Worm (Caenorhabditis elegans): Measurements from ENCODE around the gene F48G7.7.

The F48G7.7 gene

DNA sequence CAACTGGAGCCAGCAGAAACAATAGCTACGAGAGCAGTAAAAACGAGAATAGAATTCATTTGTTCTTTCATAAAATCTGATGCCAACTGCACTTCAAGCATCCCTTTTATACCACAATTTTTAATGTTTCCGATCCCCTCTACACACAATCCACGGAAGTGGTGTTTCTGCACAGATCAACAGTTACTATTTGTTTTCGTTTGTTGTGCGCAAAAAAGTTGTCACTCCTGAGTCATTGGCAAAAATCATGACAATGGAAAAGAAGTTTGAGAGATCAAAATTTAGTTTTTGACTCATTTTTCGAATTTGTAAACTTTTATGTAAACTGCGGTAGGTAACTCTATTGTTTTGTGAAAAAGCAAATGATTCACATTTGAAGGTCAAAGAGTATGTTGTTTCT is 22.1 kb downstream of the F48G7.7 start, which contains the start of gene srlf-37:
srlf-37 (minus strand) TSS at position 101 of the 400 bp plus-strand sequence.
- no peak for TF ChIP-seq him-1 (tag; optimal IDR thresholded peaks at IDR 0.05)
- TF ChIP-seq dao-5 (tag; optimal IDR thresholded peaks at IDR 0.05) = no peak
- TF ChIP-seq W03F9.2 (tag; optimal IDR thresholded peaks at IDR 0.05) = no peak

DNA sequence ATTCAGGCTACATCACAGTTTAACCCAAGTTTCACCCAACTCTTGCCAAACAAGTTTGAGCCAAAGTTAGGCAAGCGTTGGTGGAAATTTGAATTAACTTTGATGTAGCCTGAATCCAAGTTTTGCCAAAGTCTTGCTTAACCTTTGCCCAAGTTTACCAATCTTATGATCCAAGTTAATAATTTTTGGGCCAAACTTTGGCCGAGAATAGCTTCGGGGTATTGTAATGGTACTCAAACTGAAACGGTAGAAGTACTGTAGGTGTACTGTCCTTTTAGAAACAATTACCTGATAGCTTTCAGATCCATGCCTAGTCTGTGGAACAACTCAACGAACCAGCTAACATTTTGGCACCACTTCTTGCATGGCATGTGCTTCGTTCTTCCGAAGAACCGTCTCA is 26.0 kb downstream of the F48G7.7 start, which contains the start of gene nhr-251:
nhr-251 (plus strand) TSS at position 301 of the 400 bp plus-strand sequence.
- TF ChIP-seq W03F9.2 (tag; optimal IDR thresholded peaks at IDR 0.05) (no peak), dao-5 (tag; optimal IDR thresholded peaks at IDR 0.05) (no peak), him-1 (tag; optimal IDR thresholded peaks at IDR 0.05) (no peak)

DNA sequence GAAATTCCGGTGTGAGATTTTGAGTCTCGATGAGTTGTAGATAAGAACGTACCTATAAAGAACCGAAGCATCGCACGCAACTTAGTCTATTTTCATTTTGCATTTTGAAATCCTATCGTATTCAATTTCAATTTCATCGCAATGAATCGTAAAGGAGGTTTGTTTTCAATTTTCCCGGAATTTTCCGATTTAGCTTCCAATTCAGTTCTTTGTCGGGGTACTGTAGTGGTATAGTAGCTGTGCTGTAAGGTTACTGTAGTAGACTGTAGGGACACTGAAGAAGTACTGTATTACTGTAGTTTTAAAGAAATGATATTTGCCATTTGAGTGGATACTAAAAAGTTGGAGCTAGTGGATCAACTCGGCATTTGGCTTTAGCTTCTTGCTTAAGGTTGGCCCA is 26.4 kb downstream of the F48G7.7 start:
- TF ChIP-seq W03F9.2 (tag; optimal IDR thresholded peaks at IDR 0.05) = no peak
- TF ChIP-seq dao-5 (tag; optimal IDR thresholded peaks at IDR 0.05) = no peak
- no peak for TF ChIP-seq him-1 (tag; optimal IDR thresholded peaks at IDR 0.05)

DNA sequence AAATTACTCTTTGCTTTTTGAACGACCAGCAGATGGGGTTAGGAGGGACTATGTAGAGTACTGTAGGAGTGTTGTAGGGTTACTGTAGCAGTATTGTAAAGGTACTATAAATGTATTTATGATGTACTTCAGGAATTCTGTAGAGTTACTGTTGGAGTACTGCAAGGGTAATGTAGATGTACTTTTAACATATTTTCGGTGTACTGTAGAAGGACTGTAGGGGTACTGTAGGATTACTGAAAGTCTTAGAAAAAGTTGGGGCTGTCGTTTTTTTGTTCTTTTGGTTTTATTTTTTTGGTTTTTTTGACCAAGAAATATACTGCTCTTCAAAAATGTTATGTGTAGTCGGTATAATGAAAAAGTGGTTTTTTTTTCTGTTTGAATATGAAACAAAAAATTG is 27.6 kb downstream of the F48G7.7 start:
- TF ChIP-seq him-1 (tag; optimal IDR thresholded peaks at IDR 0.05) (no peak), dao-5 (tag; optimal IDR thresholded peaks at IDR 0.05) (no peak), W03F9.2 (tag; optimal IDR thresholded peaks at IDR 0.05) (no peak)

DNA sequence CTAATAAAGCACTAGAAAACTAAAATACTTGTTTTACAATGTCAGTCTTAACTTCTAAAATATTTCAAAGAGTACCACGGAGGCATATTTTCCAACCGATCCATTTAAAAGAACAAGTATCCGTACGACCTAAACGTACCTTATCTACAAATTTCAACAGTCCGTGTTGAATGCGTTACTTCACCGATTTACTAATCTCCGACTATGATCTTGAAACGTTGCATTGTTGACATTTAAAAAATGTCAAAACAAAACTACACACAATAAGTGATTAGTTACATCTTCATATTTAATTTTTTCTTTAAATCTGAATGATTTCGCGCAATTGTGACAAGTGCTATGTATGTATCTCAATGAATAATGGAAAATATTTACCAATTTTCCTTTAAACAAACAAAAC is 28.4 kb downstream of the F48G7.7 start:
- TF ChIP-seq dao-5 (tag; optimal IDR thresholded peaks at IDR 0.05) = no peak
- no peak for TF ChIP-seq W03F9.2 (tag; optimal IDR thresholded peaks at IDR 0.05)
- no peak for TF ChIP-seq him-1 (tag; optimal IDR thresholded peaks at IDR 0.05)

DNA sequence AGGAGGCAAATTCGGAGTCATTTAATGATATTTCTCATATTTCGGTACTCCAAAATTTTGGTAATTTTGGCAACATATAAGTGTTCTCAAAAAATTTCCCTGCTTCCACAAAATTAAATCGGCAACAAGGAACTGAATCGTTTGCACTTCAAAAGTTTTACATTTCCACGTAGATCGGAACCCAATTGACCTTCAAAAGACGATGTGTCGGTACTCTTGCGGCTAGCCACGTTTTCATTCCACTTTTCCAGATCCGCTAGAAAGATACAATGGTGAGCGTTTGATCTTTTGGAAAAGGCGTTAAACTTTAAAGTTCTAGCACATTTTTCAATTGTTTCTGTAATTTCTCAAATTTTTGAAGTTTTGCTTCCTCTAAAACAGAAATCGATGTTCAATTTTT is 29.3 kb downstream of the F48G7.7 start:
- TF ChIP-seq him-1 (tag; optimal IDR thresholded peaks at IDR 0.05) (no peak), W03F9.2 (tag; optimal IDR thresholded peaks at IDR 0.05) (no peak), dao-5 (tag; optimal IDR thresholded peaks at IDR 0.05) (no peak)

DNA sequence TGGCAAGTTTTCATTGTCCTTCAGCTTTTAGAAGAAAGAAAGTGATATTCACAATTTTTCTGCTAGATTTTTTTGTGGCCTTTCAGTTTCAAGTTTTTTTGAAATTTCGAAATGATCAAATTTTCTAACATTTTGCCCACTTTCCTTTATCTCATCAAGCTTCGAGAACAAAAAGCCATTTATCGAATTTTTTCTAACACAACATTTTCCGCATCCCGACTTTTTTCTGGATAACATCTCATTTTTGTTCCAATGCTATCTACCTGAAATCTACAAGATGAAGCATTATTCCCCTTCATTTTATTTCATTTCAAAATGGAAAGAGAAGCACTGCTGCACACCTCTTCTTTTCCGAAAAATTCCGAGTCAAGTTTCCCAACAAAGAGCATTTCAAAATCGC is 33.3 kb downstream of the F48G7.7 start, which contains the start of gene ZK488.5:
ZK488.5 (plus strand) TSS at position 301 of the 400 bp plus-strand sequence.
- TF ChIP-seq dao-5 (tag; optimal IDR thresholded peaks at IDR 0.05) (no peak), him-1 (tag; optimal IDR thresholded peaks at IDR 0.05) (no peak)

DNA sequence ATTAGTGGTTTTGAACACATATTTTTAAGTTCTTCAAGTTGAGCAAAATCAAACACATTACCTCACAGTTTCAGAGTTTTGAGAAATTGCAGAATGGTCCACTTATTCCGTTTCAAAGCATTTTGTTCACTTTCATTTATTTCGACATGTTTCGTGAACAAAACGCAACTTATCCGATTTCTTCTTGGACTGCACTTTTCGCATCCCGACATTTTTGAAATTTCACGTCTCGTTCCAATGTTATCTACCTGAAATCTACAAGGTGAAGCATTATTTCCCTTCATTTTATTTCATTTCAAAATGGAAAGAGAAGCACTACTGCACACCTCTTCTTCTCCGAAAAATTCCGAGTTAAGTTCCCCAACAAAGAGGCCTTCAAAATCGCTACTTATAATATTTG is 36.0 kb downstream of the F48G7.7 start, which contains the start of gene ZK488.6:
ZK488.6 (plus strand) TSS at position 301 of the 400 bp plus-strand sequence.
- TF ChIP-seq him-1 (tag; optimal IDR thresholded peaks at IDR 0.05) (no peak), dao-5 (tag; optimal IDR thresholded peaks at IDR 0.05) (no peak), W03F9.2 (tag; optimal IDR thresholded peaks at IDR 0.05) (no peak)

DNA sequence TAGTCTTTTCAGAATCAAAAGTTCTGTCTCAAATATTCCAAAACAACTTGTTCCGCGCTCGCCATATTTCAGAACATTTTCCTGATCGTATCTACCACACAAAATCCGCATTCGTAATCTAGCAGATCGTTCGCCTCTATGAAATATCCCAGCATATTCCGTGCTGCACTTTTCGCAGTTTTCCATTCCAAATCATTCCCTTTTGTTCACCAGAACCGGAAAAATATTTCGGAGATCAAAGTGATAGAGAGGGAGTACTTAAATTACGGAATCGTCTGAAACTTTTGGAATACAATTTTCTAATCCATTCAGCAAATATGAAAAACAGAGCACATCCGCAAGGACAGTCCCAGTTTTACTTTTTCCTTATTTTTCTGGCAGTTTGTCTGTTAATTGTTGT is 38.4 kb downstream of the F48G7.7 start, which contains the start of gene K06H6.1:
K06H6.1 (plus strand) TSS at position 301 of the 400 bp plus-strand sequence.
- TF ChIP-seq dao-5 (tag; optimal IDR thresholded peaks at IDR 0.05) = no peak
- TF ChIP-seq him-1 (tag; optimal IDR thresholded peaks at IDR 0.05) = no peak
- no peak for TF ChIP-seq W03F9.2 (tag; optimal IDR thresholded peaks at IDR 0.05)

DNA sequence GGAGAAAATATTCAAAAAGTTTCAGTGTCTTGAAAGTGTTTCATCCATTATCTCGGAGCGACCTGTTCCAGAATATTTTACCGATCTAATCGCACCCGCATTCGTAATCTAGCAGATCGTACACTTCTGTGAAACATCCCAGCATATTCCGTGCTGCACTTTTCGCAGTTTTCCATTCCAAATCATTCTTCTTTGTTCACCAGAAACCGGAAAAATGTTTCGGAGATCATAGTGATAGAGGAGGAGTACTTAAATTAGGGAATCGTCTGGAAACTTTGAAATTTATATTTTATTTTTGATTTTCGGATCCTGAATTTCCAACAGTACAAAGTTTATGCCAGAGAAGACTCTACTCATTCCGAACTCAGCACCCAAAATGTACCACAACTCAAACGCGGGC is 40.7 kb downstream of the F48G7.7 start, which contains the start of gene K06H6.2:
K06H6.2 (plus strand) TSS at position 301 of the 400 bp plus-strand sequence.
- TF ChIP-seq him-1 (tag; optimal IDR thresholded peaks at IDR 0.05) (no peak), dao-5 (tag; optimal IDR thresholded peaks at IDR 0.05) (no peak), W03F9.2 (tag; optimal IDR thresholded peaks at IDR 0.05) (no peak)

DNA sequence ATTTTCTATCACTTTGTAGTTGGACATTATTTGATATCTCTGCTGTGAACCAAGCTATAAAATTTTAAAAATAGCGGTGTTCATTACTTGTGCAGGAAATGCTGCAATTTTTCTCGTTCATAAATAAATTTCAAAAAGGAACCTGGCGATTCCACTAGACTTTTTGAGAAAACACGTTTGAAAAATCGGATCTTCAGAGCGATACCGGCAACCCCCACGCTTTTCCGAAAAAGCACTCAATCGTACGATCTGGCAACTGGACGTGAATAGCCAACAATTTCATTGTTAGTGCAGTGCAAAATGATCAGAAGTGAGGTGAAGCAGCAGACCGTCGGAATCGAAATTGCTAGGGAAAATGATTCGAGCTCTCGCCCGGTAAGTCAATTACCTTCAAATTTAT is 44.6 kb downstream of the F48G7.7 start, which contains the start of gene nstp-7:
nstp-7 (plus strand) TSS at position 301 of the 400 bp plus-strand sequence.
- TF ChIP-seq dao-5 (tag; optimal IDR thresholded peaks at IDR 0.05) = no peak
- no peak for TF ChIP-seq W03F9.2 (tag; optimal IDR thresholded peaks at IDR 0.05)
- no peak for TF ChIP-seq him-1 (tag; optimal IDR thresholded peaks at IDR 0.05)

DNA sequence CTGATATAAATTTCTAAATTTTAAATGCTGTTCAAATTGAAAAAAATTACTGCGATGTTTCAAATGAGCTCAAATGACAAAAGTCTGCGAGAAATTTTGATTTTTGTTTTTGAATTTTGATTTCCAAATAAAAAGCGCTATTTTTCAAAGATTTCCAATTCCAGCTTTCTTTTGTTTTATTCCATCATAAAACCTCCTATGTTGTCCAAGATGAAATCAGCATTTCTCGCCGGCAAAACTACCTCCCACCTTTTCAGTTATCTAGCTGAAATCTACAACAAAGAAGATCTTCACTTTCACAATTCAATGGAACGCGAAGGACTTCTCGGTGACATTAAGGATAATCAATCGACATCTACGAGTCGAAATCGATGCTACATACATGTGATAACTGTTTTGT is 47.2 kb downstream of the F48G7.7 start, which contains the start of gene K06H6.4:
K06H6.4 (plus strand) TSS at position 301 of the 400 bp plus-strand sequence.
- no peak for TF ChIP-seq dao-5 (tag; optimal IDR thresholded peaks at IDR 0.05)
- TF ChIP-seq him-1 (tag; optimal IDR thresholded peaks at IDR 0.05) = no peak
- no peak for TF ChIP-seq W03F9.2 (tag; optimal IDR thresholded peaks at IDR 0.05)

DNA sequence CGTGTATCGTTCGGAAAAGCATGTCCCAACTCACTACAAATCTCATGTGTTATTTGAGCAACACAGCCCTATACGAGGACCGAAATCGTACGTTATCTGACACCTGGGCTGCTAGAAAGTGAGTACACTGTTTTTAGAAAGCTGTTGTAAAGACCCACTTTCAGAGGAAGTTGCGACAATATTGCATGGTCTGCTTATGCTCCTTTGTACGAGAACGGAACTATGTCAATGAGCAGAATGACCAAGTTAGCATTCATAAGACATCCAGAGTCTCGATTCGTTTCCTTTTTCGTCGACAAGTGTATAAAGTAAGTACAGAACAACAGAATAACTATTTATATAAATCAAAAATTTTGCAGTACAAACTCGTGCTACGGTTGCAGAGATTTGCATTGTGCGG is 49.3 kb downstream of the F48G7.7 start:
- TF ChIP-seq W03F9.2 (tag; optimal IDR thresholded peaks at IDR 0.05) (no peak), him-1 (tag; optimal IDR thresholded peaks at IDR 0.05) (no peak), dao-5 (tag; optimal IDR thresholded peaks at IDR 0.05) (no peak)

DNA sequence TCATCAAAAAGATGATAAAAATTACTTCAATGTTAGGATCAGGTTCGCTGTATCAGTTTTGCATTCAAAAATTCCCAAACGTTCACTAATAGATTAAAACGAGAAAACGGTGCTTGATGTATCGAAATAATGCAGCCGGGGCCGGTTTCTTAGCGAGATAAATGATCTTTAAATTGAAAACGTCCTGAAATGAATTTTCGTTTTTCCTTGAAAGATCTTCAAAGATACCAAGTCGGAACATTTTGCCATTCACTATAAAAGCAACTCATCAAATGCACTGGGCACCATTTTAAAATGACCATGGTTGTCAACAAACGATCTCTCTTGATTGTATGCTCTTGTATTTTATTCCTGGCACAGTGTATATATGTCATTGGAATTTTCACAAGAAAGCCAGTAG is 50.2 kb downstream of the F48G7.7 start, which contains the start of gene K06H6.5:
K06H6.5 (plus strand) TSS at position 301 of the 400 bp plus-strand sequence.
- TF ChIP-seq him-1 (tag; optimal IDR thresholded peaks at IDR 0.05) (no peak), dao-5 (tag; optimal IDR thresholded peaks at IDR 0.05) (no peak), W03F9.2 (tag; optimal IDR thresholded peaks at IDR 0.05) (no peak)

Data from whole organism, L4/young adult.